Fruit fly (Drosophila melanogaster) whole organism, embryonic: ENCODE data around the gene Atg13.

Experiments
- ATbp ChIP-seq: fragments of 200-800 bp; sonication (Bioruptor generic); optimal IDR thresholded peaks from 2 replicates; lab custom pipeline; 2017; ENCODE audit warnings: missing biosample characterization, mild to moderate bottlenecking, missing genetic modification characterization, missing genetic modification reagents
- Abd-B ChIP-seq: fragments of 200-800 bp; sonication (Bioruptor generic); optimal IDR thresholded peaks from 2 replicates; lab custom pipeline; 2018; ENCODE audit warnings: missing biosample characterization, mild to moderate bottlenecking, missing genetic modification characterization, moderate library complexity
- Antp ChIP-seq: fragments of 200-800 bp; sonication (Bioruptor generic); optimal IDR thresholded peaks from 3 replicates; lab custom pipeline; 2016; ENCODE audit warnings: missing biosample characterization, missing genetic modification characterization
- Atf3 ChIP-seq: fragments of 200-800 bp; sonication (Bioruptor generic); optimal IDR thresholded peaks from 3 replicates; lab custom pipeline; 2016; ENCODE audit warnings: missing biosample characterization, missing genetic modification characterization
- B-H2 ChIP-seq: fragments of 200-800 bp; sonication (Bioruptor generic); optimal IDR thresholded peaks from 2 replicates; lab custom pipeline; 2018; ENCODE audit warnings: missing biosample characterization, mild to moderate bottlenecking, missing genetic modification characterization
- Bdp1 ChIP-seq: fragments of 200-800 bp; sonication (Bioruptor generic); optimal IDR thresholded peaks from 3 replicates; lab custom pipeline; 2016; ENCODE audit warnings: missing biosample characterization, missing genetic modification characterization
- CG1024 ChIP-seq: fragments of 200-800 bp; sonication (Bioruptor generic); IDR thresholded peaks from 2 replicates; pipeline ENCODE4 v1.3.6; 2022; ENCODE audit warnings: missing biosample characterization, missing genetic modification characterization
- CG10431 ChIP-seq: fragments of 200-800 bp; sonication (Bioruptor generic); optimal IDR thresholded peaks from 3 replicates; lab custom pipeline; 2018; ENCODE audit warnings: missing biosample characterization, mild to moderate bottlenecking, missing genetic modification characterization
- CG10543 ChIP-seq: fragments of 200-800 bp; sonication (Bioruptor generic); optimal IDR thresholded peaks from 3 replicates; lab custom pipeline; 2017; ENCODE audit warnings: missing biosample characterization, mild to moderate bottlenecking, missing genetic modification characterization, moderate library complexity
- CG11247 ChIP-seq: fragments of 200-800 bp; sonication (Bioruptor generic); IDR thresholded peaks from 2 replicates; pipeline ENCODE4 v1.3.6; 2022; ENCODE audit warnings: missing biosample characterization, missing genetic modification characterization
- CG1233 ChIP-seq: fragments of 200-800 bp; sonication (Bioruptor generic); optimal IDR thresholded peaks from 4 replicates; lab custom pipeline; 2018; ENCODE audit warnings: missing biosample characterization, mild to moderate bottlenecking, missing genetic modification characterization
- CG13296 ChIP-seq: fragments of 200-800 bp; sonication (Bioruptor generic); optimal IDR thresholded peaks from 3 replicates; lab custom pipeline; 2018; ENCODE audit warnings: missing biosample characterization, mild to moderate bottlenecking, missing genetic modification characterization
- CG13624 ChIP-seq: fragments of 200-800 bp; sonication (Bioruptor generic); optimal IDR thresholded peaks from 2 replicates; lab custom pipeline; 2016; ENCODE audit warnings: missing biosample characterization, missing genetic modification characterization
- CG1832 ChIP-seq: fragments of 200-800 bp; sonication (Bioruptor generic); optimal IDR thresholded peaks from 2 replicates; lab custom pipeline; 2017; ENCODE audit warnings: missing biosample characterization, mild to moderate bottlenecking, missing genetic modification characterization, inconsistent platforms
- CG2116 ChIP-seq: fragments of 200-800 bp; sonication (Bioruptor generic); optimal IDR thresholded peaks from 3 replicates; lab custom pipeline; 2018; ENCODE audit warnings: missing biosample characterization, mild to moderate bottlenecking, missing genetic modification characterization
- CG2120 ChIP-seq: fragments of 200-800 bp; sonication (Bioruptor generic); optimal IDR thresholded peaks from 3 replicates; lab custom pipeline; 2016; ENCODE audit warnings: missing biosample characterization, missing genetic modification characterization
- CG32532 ChIP-seq: fragments of 200-800 bp; sonication (Bioruptor generic); IDR thresholded peaks from 2 replicates; pipeline ENCODE4 v1.3.6; 2022; ENCODE audit warnings: missing biosample characterization, missing genetic modification characterization
- CG3726 ChIP-seq: fragments of 200-800 bp; sonication (Bioruptor generic); IDR thresholded peaks from 3 replicates; pipeline ENCODE4, ENCODE4 v1.3.6; 2022; ENCODE audit warnings: missing biosample characterization, missing genetic modification characterization
- CG6765 ChIP-seq: fragments of 200-800 bp; sonication (Bioruptor generic); optimal IDR thresholded peaks from 3 replicates; lab custom pipeline; 2017; ENCODE audit warnings: missing biosample characterization, mild to moderate bottlenecking, missing genetic modification characterization
- CG7556 ChIP-seq: fragments of 200-800 bp; sonication (Bioruptor generic); optimal IDR thresholded peaks from 2 replicates; lab custom pipeline; 2017; ENCODE audit warnings: missing biosample characterization, mild to moderate bottlenecking, missing genetic modification characterization
- CG8290 ChIP-seq, 3 experiments: fragments of 200-800 bp; sonication (Bioruptor generic); optimal IDR thresholded peaks; 2 replicates each; lab custom pipeline; 2016 to 2019; ENCODE audit warnings: missing biosample characterization in 3 of 3, missing genetic modification characterization in 3 of 3, mild to moderate bottlenecking in 2 of 3, moderate library complexity in 1 of 3
- CTCF ChIP-seq: fragments of 200-800 bp; sonication (Bioruptor generic); optimal IDR thresholded peaks from 2 replicates; lab custom pipeline; 2017; ENCODE audit warnings: missing biosample characterization, mild to moderate bottlenecking, missing genetic modification characterization, moderate library complexity
- CrebB ChIP-seq: fragments of 200-800 bp; sonication (Bioruptor generic); optimal IDR thresholded peaks from 3 replicates; lab custom pipeline; 2018; ENCODE audit warnings: missing biosample characterization, mild to moderate bottlenecking, missing genetic modification characterization
- Dp ChIP-seq: fragments of 200-800 bp; sonication (Bioruptor generic); optimal IDR thresholded peaks from 2 replicates; lab custom pipeline; 2018; ENCODE audit warnings: missing biosample characterization, mild to moderate bottlenecking, missing genetic modification characterization, moderate library complexity
- Ets65A ChIP-seq: fragments of 200-800 bp; sonication (Bioruptor generic); peaks from one replicate; lab custom pipeline; 2016; ENCODE audit warnings: missing biosample characterization, missing genetic modification characterization
- Fer3 ChIP-seq: fragments of 200-800 bp; sonication (Bioruptor generic); optimal IDR thresholded peaks from 2 replicates; lab custom pipeline; 2018; ENCODE audit warnings: missing biosample characterization, mild to moderate bottlenecking, missing genetic modification characterization, moderate library complexity
- Gug ChIP-seq: fragments of 200-800 bp; sonication (Bioruptor generic); IDR thresholded peaks from 4 replicates; pipeline ENCODE4 v1.3.6; 2022; ENCODE audit warnings: missing biosample characterization, missing genetic modification characterization
- Hr39 ChIP-seq: fragments of >200 bp; optimal IDR thresholded peaks from 2 replicates; lab custom pipeline; 2017
- NC2α ChIP-seq: fragments of 200-800 bp; sonication (Bioruptor generic); optimal IDR thresholded peaks from 2 replicates; lab custom pipeline; 2016; ENCODE audit warnings: missing biosample characterization, missing genetic modification characterization
- NFAT ChIP-seq: fragments of 200-800 bp; sonication (Bioruptor generic); IDR thresholded peaks from 2 replicates; pipeline ENCODE4 v1.3.6; 2022; ENCODE audit warnings: missing biosample characterization, missing genetic modification characterization
- Poxn ChIP-seq: fragments of 200-800 bp; sonication (Bioruptor generic); IDR thresholded peaks from 2 replicates; pipeline ENCODE4 v1.3.6; 2022; ENCODE audit warnings: missing biosample characterization, missing genetic modification characterization
- Rfx ChIP-seq: fragments of 200-800 bp; sonication (Bioruptor generic); IDR thresholded peaks from 2 replicates; pipeline ENCODE4 v1.3.6; 2022; ENCODE audit warnings: missing biosample characterization, missing genetic modification characterization
- Sin3A ChIP-seq: fragments of >200 bp; optimal IDR thresholded peaks from 2 replicates; lab custom pipeline; 2018
- ac ChIP-seq: fragments of 200-800 bp; sonication (Bioruptor generic); optimal IDR thresholded peaks from 3 replicates; lab custom pipeline; 2017; ENCODE audit warnings: missing biosample characterization, mild to moderate bottlenecking, missing genetic modification characterization
- ap ChIP-seq: fragments of 200-800 bp; sonication (Bioruptor generic); IDR thresholded peaks from 2 replicates; pipeline ENCODE4 v1.3.6; 2022; ENCODE audit warnings: missing biosample characterization, missing genetic modification characterization
- ase ChIP-seq: fragments of 200-800 bp; sonication (Bioruptor generic); IDR thresholded peaks from 3 replicates; pipeline ENCODE4 v1.3.6; 2022; ENCODE audit warnings: missing biosample characterization, missing genetic modification characterization
- cg ChIP-seq: fragments of 200-800 bp; sonication (Bioruptor generic); optimal IDR thresholded peaks from 3 replicates; lab custom pipeline; 2019; ENCODE audit warnings: missing biosample characterization, mild to moderate bottlenecking, missing genetic modification characterization, moderate library complexity
- emc ChIP-seq: fragments of 200-800 bp; sonication (Bioruptor generic); optimal IDR thresholded peaks from 2 replicates; lab custom pipeline; 2016; ENCODE audit warnings: missing biosample characterization, missing genetic modification characterization
- gsb ChIP-seq: fragments of 200-800 bp; sonication (Bioruptor generic); IDR thresholded peaks from 2 replicates; pipeline ENCODE4 v1.3.6; 2022; ENCODE audit warnings: missing biosample characterization, missing genetic modification characterization
- hbn ChIP-seq: fragments of 200-800 bp; sonication (Bioruptor generic); IDR thresholded peaks from 2 replicates; pipeline ENCODE4 v1.3.6; 2022; ENCODE audit warnings: missing biosample characterization, missing genetic modification characterization; ENCODE audit not compliant: partially characterized antibody
- ind ChIP-seq: fragments of 200-800 bp; sonication (Bioruptor generic); optimal IDR thresholded peaks from 3 replicates; lab custom pipeline; 2016; ENCODE audit warnings: missing biosample characterization, missing genetic modification characterization
- jigr1 ChIP-seq: fragments of 200-800 bp; sonication (Bioruptor generic); IDR thresholded peaks from 3 replicates; pipeline ENCODE4 v1.3.6; 2022; ENCODE audit warnings: missing biosample characterization, missing genetic modification characterization
- knrl ChIP-seq: fragments of 200-800 bp; sonication (Bioruptor generic); IDR thresholded peaks from 3 replicates; pipeline ENCODE4 v1.3.6; 2022; ENCODE audit warnings: missing biosample characterization, missing genetic modification characterization; ENCODE audit not compliant: partially characterized antibody
- maf-S ChIP-seq: fragments of 200-800 bp; sonication (Bioruptor generic); optimal IDR thresholded peaks from 2 replicates; lab custom pipeline; 2016; ENCODE audit warnings: missing biosample characterization, missing genetic modification characterization
- nerfin-2 ChIP-seq: fragments of 200-800 bp; sonication (Bioruptor generic); IDR thresholded peaks from 2 replicates; pipeline ENCODE4 v1.3.6; 2022; ENCODE audit warnings: missing biosample characterization, missing genetic modification characterization; ENCODE audit not compliant: partially characterized antibody
- oc ChIP-seq: fragments of 200-800 bp; sonication (Bioruptor generic); optimal IDR thresholded peaks from 2 replicates; lab custom pipeline; 2018; ENCODE audit warnings: missing biosample characterization, mild to moderate bottlenecking, missing genetic modification characterization, moderate library complexity
- onecut ChIP-seq: fragments of 200-800 bp; sonication (Bioruptor generic); IDR thresholded peaks from 2 replicates; pipeline ENCODE4 v1.3.6; 2022; ENCODE audit warnings: missing biosample characterization, missing genetic modification characterization
- otp ChIP-seq: fragments of 200-800 bp; sonication (Bioruptor generic); IDR thresholded peaks from 3 replicates; pipeline ENCODE4, ENCODE4 v1.3.6; 2022; ENCODE audit warnings: missing biosample characterization, missing genetic modification characterization
- pfk ChIP-seq: fragments of 200-800 bp; sonication (Bioruptor generic); optimal IDR thresholded peaks from 2 replicates; lab custom pipeline; 2018; ENCODE audit warnings: missing biosample characterization, mild to moderate bottlenecking, missing genetic modification characterization, moderate library complexity
- row ChIP-seq: fragments of 200-800 bp; sonication (Bioruptor generic); IDR thresholded peaks from 3 replicates; pipeline ENCODE4 v1.3.6; 2022; ENCODE audit warnings: missing biosample characterization, missing genetic modification characterization
- sd ChIP-seq: fragments of 200-800 bp; sonication (Bioruptor generic); optimal IDR thresholded peaks from 3 replicates; lab custom pipeline; 2018; ENCODE audit warnings: missing biosample characterization, mild to moderate bottlenecking, missing genetic modification characterization, moderate library complexity
- sens-2 ChIP-seq: fragments of 200-800 bp; sonication (Bioruptor generic); IDR thresholded peaks from 2 replicates; pipeline ENCODE4 v1.3.6; 2022; ENCODE audit warnings: missing biosample characterization, missing genetic modification characterization
- vnd ChIP-seq: fragments of 200-800 bp; sonication (Bioruptor generic); IDR thresholded peaks from 3 replicates; pipeline ENCODE4 v1.3.6; 2022; ENCODE audit warnings: missing biosample characterization, missing genetic modification characterization; ENCODE audit not compliant: partially characterized antibody

Atg13 gene

DNA sequence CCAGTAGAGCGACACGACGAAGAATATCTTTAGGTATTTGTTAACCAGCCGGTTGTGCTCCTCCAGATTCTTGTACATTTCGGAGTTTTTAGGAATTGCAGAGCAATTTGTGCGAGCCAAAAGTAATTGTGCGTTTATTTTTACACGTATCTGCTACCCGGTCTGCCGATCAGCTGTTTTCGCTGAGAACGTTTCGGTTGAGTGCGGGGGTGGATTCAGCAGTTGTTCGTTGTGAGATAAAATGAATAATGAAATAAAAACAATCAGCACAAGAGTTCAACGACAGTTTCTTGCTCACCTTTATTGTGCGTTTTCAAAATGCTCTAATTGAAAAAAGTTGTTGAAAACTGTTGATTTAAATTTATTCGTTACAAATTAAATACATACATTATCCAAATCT is 45.8 kb upstream of the Atg13 start, which contains the start of gene nac:
Gene nac, minus strand, starts transcription at position 176 of the 400 bp plus-strand sequence.
- TF ChIP-seq CG8290 (GFP tag; optimal IDR thresholded peaks at IDR 0.05; lab: Kevin White, UChicago) (no peak), CG8290 (tag; optimal IDR thresholded peaks at IDR 0.05; lab: Kevin White, UChicago) (peak in 1 of 2 experiments; percentile 62), NFAT (peak; percentile 37), Fer3 (peak; percentile 3), ap (GFP tag; lab: Robert Waterston, UW) (no peak), emc (no peak), Rfx (peak; percentile 40; the same call in 1 of the 2 replicates), CG10431 (GFP tag; lab: Kevin White, UChicago) (no peak), Sin3A (no peak), onecut (no peak), CG6765 (GFP tag; lab: Kevin White, UChicago) (no peak), CG1233 (GFP tag; lab: Kevin White, UChicago) (no peak), Hr39 (lab: Kevin White, UChicago) (no peak), Poxn (GFP tag; lab: Robert Waterston, UW) (no peak), CG13296 (GFP tag; lab: Kevin White, UChicago) (no peak), CG7556 (GFP tag; lab: Kevin White, UChicago) (no peak), sd (tag; lab: Kevin White, UChicago) (no peak), sens-2 (GFP tag; lab: Robert Waterston, UW) (no peak), CrebB (no peak), Abd-B (GFP tag; lab: Kevin White, UChicago) (no peak), Bdp1 (no peak), CG1024 (GFP tag; lab: Robert Waterston, UW) (no peak), CG3726 (GFP tag; lab: Robert Waterston, UW) (no peak), hbn (GFP tag; lab: Robert Waterston, UW) (no peak; the same call in 1 of the 2 replicates), NC2α (GFP tag; lab: Kevin White, UChicago) (no peak), B-H2 (GFP tag; lab: Kevin White, UChicago) (no peak), CTCF (GFP tag; lab: Kevin White, UChicago) (no peak), nerfin-2 (no peak), vnd (GFP tag; lab: Robert Waterston, UW) (no peak), row (GFP tag; lab: Robert Waterston, UW) (peak; percentile 94), Ets65A (GFP tag; lab: Kevin White, UChicago) (peak; percentile 11), pfk (GFP tag; lab: Kevin White, UChicago) (no peak), CG1832 (GFP tag; lab: Kevin White, UChicago) (no peak), jigr1 (GFP tag; lab: Robert Waterston, UW) (no peak), ATbp (GFP tag; lab: Kevin White, UChicago) (no peak), CG11247 (GFP tag; lab: Robert Waterston, UW) (peak; percentile 38; the same call in 1 of the 2 replicates), ase (no peak), Atf3 (GFP tag; lab: Kevin White, UChicago) (no peak), otp (GFP tag; lab: Robert Waterston, UW) (no peak), Antp (GFP tag; lab: Kevin White, UChicago) (no peak), CG13624 (peak; percentile 28), knrl (GFP tag; lab: Robert Waterston, UW) (no peak), CG2120 (GFP tag; lab: Kevin White, UChicago) (peak; percentile 34), Gug (GFP tag; lab: Robert Waterston, UW) (no peak), cg (GFP tag; lab: Kevin White, UChicago) (no peak), oc (tag; lab: Kevin White, UChicago) (no peak), gsb (GFP tag; lab: Robert Waterston, UW) (no peak), maf-S (GFP tag; lab: Kevin White, UChicago) (no peak), CG2116 (GFP tag; lab: Kevin White, UChicago) (no peak), CG32532 (peak; percentile 33; the same call in 1 of the 2 replicates), Dp (GFP tag; lab: Kevin White, UChicago) (no peak), ac (GFP tag; lab: Kevin White, UChicago) (no peak), CG10543 (GFP tag; lab: Kevin White, UChicago) (no peak), ind (GFP tag; lab: Kevin White, UChicago) (no peak)
